Fruit fly (Drosophila melanogaster): Measurements from ENCODE around the gene sty.
A peak's percentile ranks its signal among the peaks of the same experiment; 100 is the strongest.

The sty gene

DNA sequence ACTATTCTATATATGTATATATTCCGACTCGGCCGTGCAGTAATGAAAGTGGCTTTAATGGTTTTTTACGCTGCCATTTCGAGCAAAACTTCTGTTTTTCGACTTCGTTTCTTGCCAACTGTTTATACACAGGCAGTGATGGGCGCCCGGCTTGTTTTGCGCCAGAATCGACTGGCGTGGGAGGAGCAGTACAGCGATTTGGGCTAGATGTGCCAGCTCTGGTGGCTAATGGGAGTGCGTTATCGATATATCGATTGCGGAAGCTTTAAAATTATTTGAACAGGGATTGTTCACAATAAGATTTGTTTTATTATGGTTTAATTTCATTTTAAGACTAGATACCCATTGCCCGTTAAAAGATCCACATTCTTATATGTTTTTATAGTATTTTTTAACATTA, 46.4 kb upstream of the sty start, which contains the start of gene CG14971 (continued):
- no peak for TF ChIP-seq twi (tag; optimal IDR thresholded peaks at IDR 0.05)
- TF ChIP-seq Vsx1 (GFP tag; optimal IDR thresholded peaks at IDR 0.05), result no peak
- TF ChIP-seq CG13123 (GFP tag; optimal IDR thresholded peaks at IDR 0.05), result no peak
- peak; percentile 99 for TF ChIP-seq Sry-β (GFP tag; optimal IDR thresholded peaks at IDR 0.05)
- no peak for TF ChIP-seq Hand (GFP tag; optimal IDR thresholded peaks at IDR 0.05)
- TF ChIP-seq hbn (GFP tag; IDR thresholded peaks at IDR 0.05; ENCODE audit: partially characterized antibody), result peak; percentile 78
- TF ChIP-seq NFAT (GFP tag; IDR thresholded peaks at IDR 0.05), result peak; percentile 70
- TF ChIP-seq gfzf (GFP tag; optimal IDR thresholded peaks at IDR 0.05), result peak; percentile 44
- peak; percentile 31 for TF ChIP-seq Side (GFP tag; optimal IDR thresholded peaks at IDR 0.05)
- TF ChIP-seq tio (GFP tag; optimal IDR thresholded peaks at IDR 0.05), result no peak
- no peak for TF ChIP-seq CG1233 (GFP tag; optimal IDR thresholded peaks at IDR 0.05)
- peak; percentile 16 for TF ChIP-seq dmrt11E (tag; optimal IDR thresholded peaks at IDR 0.05)
- peak; percentile 78 for TF ChIP-seq vnd (GFP tag; IDR thresholded peaks at IDR 0.05; ENCODE audit: partially characterized antibody)
- TF ChIP-seq CG12299 (tag; optimal IDR thresholded peaks at IDR 0.05), result no peak
- TF ChIP-seq slp2 (GFP tag; optimal IDR thresholded peaks at IDR 0.05), result no peak
- TF ChIP-seq emc (GFP tag; optimal IDR thresholded peaks at IDR 0.05), result no peak
- peak; percentile 82 for TF ChIP-seq CG2712 (tag; optimal IDR thresholded peaks at IDR 0.05)
- TF ChIP-seq CG15011 (GFP tag; optimal IDR thresholded peaks at IDR 0.05), result no peak
- peak; percentile 6; the same call in 1 of the 2 replicates for TF ChIP-seq CG14441 (GFP tag; IDR thresholded peaks at IDR 0.05)
- no peak for TF ChIP-seq B-H1 (GFP tag; IDR thresholded peaks at IDR 0.05)
- no peak for TF ChIP-seq Dfd (GFP tag; optimal IDR thresholded peaks at IDR 0.05)
- no peak for TF ChIP-seq yki (optimal IDR thresholded peaks at IDR 0.05)
- TF ChIP-seq ro (GFP tag; IDR thresholded peaks at IDR 0.05), result no peak
- TF ChIP-seq CG11456 (GFP tag; IDR thresholded peaks at IDR 0.05), result no peak
- no peak for TF ChIP-seq eyg (GFP tag; optimal IDR thresholded peaks at IDR 0.05)
- TF ChIP-seq CG3065 (GFP tag; optimal IDR thresholded peaks at IDR 0.05), result no peak
- TF ChIP-seq CG12236 (GFP tag; optimal IDR thresholded peaks at IDR 0.05), result no peak
- peak; percentile 34 for TF ChIP-seq Abd-B (GFP tag; optimal IDR thresholded peaks at IDR 0.05)
- peak; percentile 67 for TF ChIP-seq CG1603 (tag; optimal IDR thresholded peaks at IDR 0.05)
- TF ChIP-seq ttk (GFP tag; IDR thresholded peaks at IDR 0.05), result no peak
- peak; percentile 64 for TF ChIP-seq CG4617 (GFP tag; optimal IDR thresholded peaks at IDR 0.05; ENCODE audit: borderline replicate concordance)
- no peak for TF ChIP-seq CG11085 (GFP tag; IDR thresholded peaks at IDR 0.05)
- no peak for TF ChIP-seq E2f1 (GFP tag; IDR thresholded peaks at IDR 0.05)
- no peak for TF ChIP-seq D19B (GFP tag; optimal IDR thresholded peaks at IDR 0.05)
- no peak for TF ChIP-seq Stat92E (GFP tag; optimal IDR thresholded peaks at IDR 0.05)
- TF ChIP-seq fd3F (GFP tag; optimal IDR thresholded peaks at IDR 0.05), result no peak
- no peak for TF ChIP-seq CG12942 (GFP tag; optimal IDR thresholded peaks at IDR 0.05)
- peak; percentile 60 for TF ChIP-seq YL-1 (GFP tag; optimal IDR thresholded peaks at IDR 0.05)
- no peak for TF ChIP-seq CG11398 (GFP tag; optimal IDR thresholded peaks at IDR 0.05)
- TF ChIP-seq sens (GFP tag), result peak; percentile 82
- peak; percentile 41 for TF ChIP-seq Ptx1 (GFP tag; IDR thresholded peaks at IDR 0.05)
- TF ChIP-seq Dp (GFP tag; optimal IDR thresholded peaks at IDR 0.05), result peak; percentile 71
- TF ChIP-seq zfh2 (GFP tag; optimal IDR thresholded peaks at IDR 0.05), result peak; percentile 59
- no peak for TF ChIP-seq Usf (GFP tag; optimal IDR thresholded peaks at IDR 0.05)
- peak; percentile 22 for TF ChIP-seq Hsf (GFP tag; optimal IDR thresholded peaks at IDR 0.05)
- TF ChIP-seq Opbp (GFP tag; IDR thresholded peaks at IDR 0.05; ENCODE audit: partially characterized antibody), result peak; percentile 88
- peak; percentile 78 for TF ChIP-seq HLH4C (GFP tag; IDR thresholded peaks at IDR 0.05; ENCODE audit: partially characterized antibody)
- TF ChIP-seq Fer2 (tag; optimal IDR thresholded peaks at IDR 0.05), result no peak
- no peak for TF ChIP-seq HLHmδ (GFP tag; optimal IDR thresholded peaks at IDR 0.05)
- no peak for TF ChIP-seq ac (GFP tag; optimal IDR thresholded peaks at IDR 0.05)
- peak; percentile 14 for TF ChIP-seq CG1602 (GFP tag; optimal IDR thresholded peaks at IDR 0.05)
- peak; percentile 12; the same call in 1 of the 3 replicates for TF ChIP-seq ci (GFP tag; IDR thresholded peaks at IDR 0.05)
